Worm (Caenorhabditis elegans) whole organism, late embryonic: ENCODE measurements around the gene D1053.3.
A peak's percentile ranks its signal among the peaks of the same experiment; 100 is the strongest.

Source experiments
- C08G9.2 ChIP-seq: sonication (generic microtip); optimal IDR thresholded peaks from 2 replicates; lab custom pipeline; 2016; ENCODE audit warnings: mild to moderate bottlenecking, missing genetic modification characterization, moderate library complexity, missing compliant biosample characterization
- C38D4.7 ChIP-seq: fragments of 200-800 bp; sonication (Bioruptor generic); optimal IDR thresholded peaks from 2 replicates; lab custom pipeline; 2018; ENCODE audit warnings: mild to moderate bottlenecking, missing genetic modification characterization, moderate library complexity, missing compliant biosample characterization
- K09A11.1 ChIP-seq: sonication (generic microtip); optimal IDR thresholded peaks from 2 replicates; lab custom pipeline; 2017; ENCODE audit warnings: antibody characterized with exemption, mild to moderate bottlenecking, missing genetic modification characterization, missing compliant biosample characterization; ENCODE audit not compliant: insufficient read depth
- T23F11.4 ChIP-seq: fragments of 200-800 bp; sonication (Bioruptor generic); optimal IDR thresholded peaks from 2 replicates; lab custom pipeline; 2018; ENCODE audit warnings: mild to moderate bottlenecking, missing genetic modification characterization, missing compliant biosample characterization
- Y22D7AL.16 ChIP-seq: sonication (generic microtip); optimal IDR thresholded peaks from 2 replicates; lab custom pipeline; 2016; ENCODE audit warnings: missing genetic modification characterization, missing compliant biosample characterization
- ahr-1 ChIP-seq: sonication (generic microtip); optimal IDR thresholded peaks from 2 replicates; lab custom pipeline; 2016; ENCODE audit warnings: missing genetic modification characterization, missing compliant biosample characterization
- ceh-14 ChIP-seq: sonication (generic microtip); optimal IDR thresholded peaks from 2 replicates; lab custom pipeline; 2016; ENCODE audit warnings: missing genotype, missing genetic modification characterization, missing compliant biosample characterization
- ceh-18 ChIP-seq: sonication (generic microtip); optimal IDR thresholded peaks from 2 replicates; lab custom pipeline; 2016; ENCODE audit warnings: missing genetic modification characterization, missing compliant biosample characterization
- ceh-19 ChIP-seq: fragments of 200-800 bp; sonication (Bioruptor generic); optimal IDR thresholded peaks from 2 replicates; lab custom pipeline; 2018; ENCODE audit warnings: mild to moderate bottlenecking, missing genetic modification characterization, missing compliant biosample characterization
- ceh-2 ChIP-seq: sonication (generic microtip); optimal IDR thresholded peaks from 2 replicates; lab custom pipeline; 2016; ENCODE audit warnings: missing genotype, missing genetic modification characterization, missing compliant biosample characterization
- ceh-24 ChIP-seq: sonication (generic microtip); optimal IDR thresholded peaks from 2 replicates; lab custom pipeline; 2016; ENCODE audit warnings: mild to moderate bottlenecking, missing genetic modification characterization, missing compliant biosample characterization
- ceh-30 ChIP-seq: fragments of 150-350 bp; optimal IDR thresholded peaks from 2 replicates; lab custom pipeline; 2014; ENCODE audit warnings: missing biosample characterization, missing genetic modification characterization
- ceh-34 ChIP-seq: sonication (generic microtip); optimal IDR thresholded peaks from 2 replicates; lab custom pipeline; 2016; ENCODE audit warnings: mild to moderate bottlenecking, missing genetic modification characterization, missing compliant biosample characterization
- ceh-45 ChIP-seq: fragments of 200-800 bp; sonication (Bioruptor generic); IDR thresholded peaks from 2 replicates; pipeline ENCODE4 v1.3.6; 2022; ENCODE audit warnings: missing genetic modification reagents, missing genetic modification characterization, missing compliant biosample characterization
- ceh-6 ChIP-seq: fragments of 200-800 bp; sonication (Bioruptor generic); optimal IDR thresholded peaks from 2 replicates; lab custom pipeline; 2018; ENCODE audit warnings: mild to moderate bottlenecking, missing genetic modification characterization, missing compliant biosample characterization
- che-1 ChIP-seq: sonication (generic microtip); optimal IDR thresholded peaks from 2 replicates; lab custom pipeline; 2016; ENCODE audit warnings: mild to moderate bottlenecking, missing genetic modification characterization, missing compliant biosample characterization
- dmd-4 ChIP-seq: sonication (generic microtip); optimal IDR thresholded peaks from 2 replicates; lab custom pipeline; 2016; ENCODE audit warnings: borderline replicate concordance, missing genetic modification characterization, missing compliant biosample characterization
- dve-1 ChIP-seq: sonication (generic microtip); optimal IDR thresholded peaks from 2 replicates; lab custom pipeline; 2017; ENCODE audit warnings: antibody characterized with exemption, mild to moderate bottlenecking, missing genetic modification characterization, missing compliant biosample characterization
- ets-4 ChIP-seq: sonication (generic microtip); optimal IDR thresholded peaks from 2 replicates; lab custom pipeline; 2016; ENCODE audit warnings: missing genetic modification characterization, missing compliant biosample characterization
- eyg-1 ChIP-seq: sonication (generic microtip); optimal IDR thresholded peaks from 2 replicates; lab custom pipeline; 2016; ENCODE audit warnings: missing genotype, missing genetic modification characterization, missing compliant biosample characterization
- fax-1 ChIP-seq: sonication (generic microtip); optimal IDR thresholded peaks from 2 replicates; lab custom pipeline; 2016; ENCODE audit warnings: missing genotype, missing genetic modification characterization, missing compliant biosample characterization
- fkh-10 ChIP-seq: fragments of 150-350 bp; optimal IDR thresholded peaks from 2 replicates; lab custom pipeline; 2014; ENCODE audit warnings: missing biosample characterization, missing genetic modification reagents, missing genetic modification characterization
- fkh-6 ChIP-seq: sonication (generic microtip); optimal IDR thresholded peaks from 2 replicates; lab custom pipeline; 2016; ENCODE audit warnings: missing genetic modification characterization, missing compliant biosample characterization
- gmeb-2 ChIP-seq: sonication (generic microtip); optimal IDR thresholded peaks from 2 replicates; lab custom pipeline; 2016; ENCODE audit warnings: missing genetic modification characterization, inconsistent platforms, missing compliant biosample characterization
- hlh-13 ChIP-seq: fragments of 200-800 bp; sonication (Bioruptor generic); optimal IDR thresholded peaks from 2 replicates; lab custom pipeline; 2018; ENCODE audit warnings: mild to moderate bottlenecking, missing genetic modification characterization, missing compliant biosample characterization
- hlh-15 ChIP-seq: sonication (generic microtip); optimal IDR thresholded peaks from 2 replicates; lab custom pipeline; 2016; ENCODE audit warnings: missing genetic modification characterization, missing compliant biosample characterization
- hlh-8 ChIP-seq: sonication (generic microtip); optimal IDR thresholded peaks from 2 replicates; lab custom pipeline; 2016; ENCODE audit warnings: missing genotype, missing genetic modification characterization, missing compliant biosample characterization
- lim-6 ChIP-seq: sonication (generic microtip); optimal IDR thresholded peaks from 2 replicates; lab custom pipeline; 2016; ENCODE audit warnings: missing genetic modification characterization, missing compliant biosample characterization
- lin-11 ChIP-seq: fragments of 200-800 bp; sonication (Bioruptor generic); optimal IDR thresholded peaks from 2 replicates; lab custom pipeline; 2018; ENCODE audit warnings: mild to moderate bottlenecking, missing genetic modification characterization, missing compliant biosample characterization
- nfya-1 ChIP-seq: sonication (generic microtip); optimal IDR thresholded peaks from 2 replicates; lab custom pipeline; 2017; ENCODE audit warnings: missing genetic modification characterization, mild to moderate bottlenecking, missing compliant biosample characterization, antibody characterized with exemption, moderate library complexity
- nhr-232 ChIP-seq: sonication (generic microtip); optimal IDR thresholded peaks from 2 replicates; lab custom pipeline; 2016; ENCODE audit warnings: missing genetic modification characterization, missing compliant biosample characterization
- odd-2 ChIP-seq: sonication (generic microtip); optimal IDR thresholded peaks from 2 replicates; lab custom pipeline; 2017; ENCODE audit warnings: antibody characterized with exemption, mild to moderate bottlenecking, missing genetic modification characterization, missing compliant biosample characterization
- pag-3 ChIP-seq: sonication (generic microtip); optimal IDR thresholded peaks from 2 replicates; lab custom pipeline; 2016; ENCODE audit warnings: missing compliant biosample characterization, missing genetic modification characterization, borderline replicate concordance
- pat-9 ChIP-seq: fragments of 200-800 bp; sonication (Bioruptor generic); optimal IDR thresholded peaks from 2 replicates; lab custom pipeline; 2018; ENCODE audit warnings: mild to moderate bottlenecking, missing genetic modification characterization, moderate library complexity, missing compliant biosample characterization
- pax-1 ChIP-seq: fragments of 150-350 bp; optimal IDR thresholded peaks from 2 replicates; lab custom pipeline; 2014; ENCODE audit warnings: missing biosample characterization, missing genetic modification characterization
- pha-2 ChIP-seq: sonication (generic microtip); optimal IDR thresholded peaks from 2 replicates; lab custom pipeline; 2017; ENCODE audit warnings: mild to moderate bottlenecking, missing genetic modification characterization, missing compliant biosample characterization
- pha-4 ChIP-seq: fragments of 150-350 bp; optimal IDR thresholded peaks from 2 replicates; lab custom pipeline; 2018; ENCODE audit warnings: missing biosample characterization, missing genetic modification reagents, missing genetic modification characterization
- pqm-1 ChIP-seq: sonication (generic microtip); optimal IDR thresholded peaks from 2 replicates; lab custom pipeline; 2016; ENCODE audit warnings: missing genetic modification characterization, missing compliant biosample characterization
- pros-1 ChIP-seq: fragments of 150-350 bp; optimal IDR thresholded peaks from 2 replicates; lab custom pipeline; 2014; ENCODE audit warnings: missing biosample characterization, missing genetic modification reagents, missing genetic modification characterization
- ref-2 ChIP-seq: sonication (generic microtip); optimal IDR thresholded peaks from 2 replicates; lab custom pipeline; 2016; ENCODE audit warnings: missing genetic modification characterization, missing compliant biosample characterization
- sdc-2 ChIP-seq: sonication (generic microtip); optimal IDR thresholded peaks from 2 replicates; lab custom pipeline; 2016; ENCODE audit warnings: missing genotype, missing genetic modification characterization, missing compliant biosample characterization
- sox-2 ChIP-seq: fragments of 200-800 bp; sonication (Bioruptor generic); IDR thresholded peaks from 2 replicates; pipeline ENCODE4 v1.3.6; 2022; ENCODE audit warnings: missing genetic modification reagents, missing genetic modification characterization, missing compliant biosample characterization
- sox-4 ChIP-seq: sonication (generic microtip); optimal IDR thresholded peaks from 2 replicates; lab custom pipeline; 2017; ENCODE audit warnings: mild to moderate bottlenecking, missing genetic modification characterization, inconsistent platforms, missing compliant biosample characterization
- tbx-2 ChIP-seq: sonication (generic microtip); optimal IDR thresholded peaks from 2 replicates; lab custom pipeline; 2016; ENCODE audit warnings: missing genetic modification characterization, missing compliant biosample characterization
- ttx-3 ChIP-seq: sonication (generic microtip); optimal IDR thresholded peaks from 2 replicates; lab custom pipeline; 2016; ENCODE audit warnings: missing genetic modification reagents, missing genetic modification characterization, missing compliant biosample characterization
- unc-3 ChIP-seq, 2 experiments: fragments of 200-800 bp in 1 of 2; sonication (Bioruptor generic) in 1 of 2; sonication (generic microtip) in 1 of 2; conservative IDR thresholded peaks in 1 of 2; optimal IDR thresholded peaks in 1 of 2; 2 replicates each; pipeline versions ENCODE4 v1.3.6 to Lab custom; 2016 to 2022; ENCODE audit warnings: missing compliant biosample characterization in 2 of 2, missing genetic modification characterization in 2 of 2, missing genetic modification reagents in 1 of 2
- unc-42 ChIP-seq: sonication (generic microtip); optimal IDR thresholded peaks from 2 replicates; lab custom pipeline; 2016; ENCODE audit warnings: missing genotype, missing genetic modification characterization, missing compliant biosample characterization
- unc-55 ChIP-seq: sonication (generic microtip); optimal IDR thresholded peaks from 2 replicates; lab custom pipeline; 2017; ENCODE audit warnings: missing biosample characterization, missing genetic modification reagents, missing genetic modification characterization
- unc-86 ChIP-seq: sonication (generic microtip); optimal IDR thresholded peaks from 2 replicates; lab custom pipeline; 2016; ENCODE audit warnings: missing genetic modification characterization, missing compliant biosample characterization
- zip-5 ChIP-seq: sonication (generic microtip); optimal IDR thresholded peaks from 2 replicates; lab custom pipeline; 2016; ENCODE audit warnings: missing genetic modification characterization, missing compliant biosample characterization

The D1053.3 gene

ce11 chrX:11758809-11759208, 21.9 kb upstream of the D1053.3 start, which contains the start of gene lact-7:
lact-7 (plus strand) TSS chrX:11759109.
- TF ChIP-seq ref-2 = no peak
- TF ChIP-seq odd-2 (tag; lab: Kevin White, UChicago) = no peak
- TF ChIP-seq lim-6 (tag; lab: Kevin White, UChicago) = no peak
- no peak for TF ChIP-seq ceh-14
- no peak for TF ChIP-seq pros-1 (tag; lab: Kevin White, UChicago)
- no peak for TF ChIP-seq hlh-13 (GFP tag; lab: Kevin White, UChicago)
- TF ChIP-seq dve-1 (tag; lab: Kevin White, UChicago) = no peak
- TF ChIP-seq sox-2 (GFP tag; lab: Robert Waterston, UW) = no peak
- no peak for TF ChIP-seq che-1 (tag; lab: Kevin White, UChicago)
- TF ChIP-seq C08G9.2 = no peak
- no peak for TF ChIP-seq pha-2 (tag; lab: Kevin White, UChicago)
- no peak for TF ChIP-seq pha-4
- no peak for TF ChIP-seq T23F11.4
- TF ChIP-seq unc-55 = no peak

- TF ChIP-seq nfya-1 (peak; percentile 49), gmeb-2 (tag; lab: Kevin White, UChicago) (peak; percentile 70), ceh-18 (tag; lab: Kevin White, UChicago) (peak; percentile 51), sox-4 (tag; lab: Kevin White, UChicago) (peak; percentile 74), ceh-45 (GFP tag; lab: Robert Waterston, UW) (no peak), eyg-1 (tag; lab: Kevin White, UChicago) (peak; percentile 57), ttx-3 (tag; lab: Kevin White, UChicago) (peak; percentile 99), pat-9 (tag; lab: Kevin White, UChicago) (peak; percentile 66), fkh-10 (GFP tag; lab: Kevin White, UChicago) (no peak), fax-1 (peak; percentile 69), ceh-14 (peak; percentile 54), hlh-15 (peak; percentile 55), ceh-30 (tag; lab: Kevin White, UChicago) (no peak), tbx-2 (tag; lab: Kevin White, UChicago) (peak; percentile 78), ceh-19 (peak; percentile 75), dmd-4 (tag; lab: Kevin White, UChicago) (peak; percentile 75), Y22D7AL.16 (peak; percentile 65), sox-2 (GFP tag; lab: Robert Waterston, UW) (peak; percentile 54; the same call in 1 of the 2 replicates), unc-86 (tag; lab: Kevin White, UChicago) (peak; percentile 80), ceh-6 (peak; percentile 81), K09A11.1 (tag; lab: Kevin White, UChicago) (peak; percentile 57), zip-5 (peak; percentile 60), pag-3 (tag; lab: Kevin White, UChicago) (no peak), C08G9.2 (peak; percentile 74), odd-2 (tag; lab: Kevin White, UChicago) (peak; percentile 36), nhr-232 (tag; lab: Kevin White, UChicago) (peak; percentile 67), hlh-8 (tag; lab: Kevin White, UChicago) (peak; percentile 14), ceh-24 (tag; lab: Kevin White, UChicago) (peak; percentile 36), pax-1 (tag; lab: Kevin White, UChicago) (no peak), ceh-34 (tag; lab: Kevin White, UChicago) (peak; percentile 80), lin-11 (tag; lab: Kevin White, UChicago) (peak; percentile 71), fkh-6 (tag; lab: Kevin White, UChicago) (peak; percentile 78), C38D4.7 (peak; percentile 76), unc-3 (GFP tag; conservative IDR thresholded peaks at IDR 0.05; lab: Robert Waterston, UW) (peak; percentile 82), unc-3 (tag; optimal IDR thresholded peaks at IDR 0.05; lab: Kevin White, UChicago) (peak; percentile 70), ref-2 (peak; percentile 67), ceh-2 (tag; lab: Kevin White, UChicago) (peak; percentile 73), ahr-1 (tag; lab: Kevin White, UChicago) (peak; percentile 49), unc-42 (tag; lab: Kevin White, UChicago) (peak; percentile 53), pqm-1 (tag; lab: Kevin White, UChicago) (no peak), sdc-2 (peak; percentile 84), T23F11.4 (peak; percentile 70), ets-4 (tag; lab: Kevin White, UChicago) (peak; percentile 28)
Observed at ce11 chrX:11757666-11758065, 20.7 kb upstream of the D1053.3 start.
